Worm (Caenorhabditis elegans): ENCODE data around the gene C01B10.6.

C01B10.6 gene

ce11 chrIV:6622142-6622541, 17.8 kb upstream of the C01B10.6 start:
- TF ChIP-seq ceh-45 (GFP tag; IDR thresholded peaks at IDR 0.05): no peak

DNA sequence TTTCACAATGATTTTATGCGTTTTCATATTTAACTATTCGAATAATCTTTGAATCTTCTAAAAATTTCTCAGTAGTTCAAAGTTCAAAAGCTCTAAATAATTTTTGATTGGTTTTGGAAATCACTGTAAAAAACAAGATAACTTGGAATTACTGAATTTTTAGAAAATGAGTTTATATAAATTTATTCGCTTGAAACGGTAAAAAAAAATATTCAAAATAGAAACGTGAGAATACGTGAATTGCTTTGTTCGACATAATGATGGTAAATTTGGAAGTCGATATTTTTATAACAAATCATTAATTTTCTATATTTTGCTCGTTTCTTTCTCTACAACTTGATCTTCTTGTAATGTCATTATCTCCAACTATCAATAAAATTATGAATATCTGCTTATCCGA, 16.6 kb upstream of the C01B10.6 start, which contains the start of gene C01B10.44:
TSS of gene C01B10.44 (plus strand) at position 301 of the 400 bp plus-strand sequence.
- TF ChIP-seq dve-1 (tag; optimal IDR thresholded peaks at IDR 0.05): no peak
- TF ChIP-seq ceh-14 (tag; optimal IDR thresholded peaks at IDR 0.05): no peak
- no peak for TF ChIP-seq ceh-6 (GFP tag; optimal IDR thresholded peaks at IDR 0.05)
- TF ChIP-seq tbx-2 (tag; optimal IDR thresholded peaks at IDR 0.05): no peak
- no peak for TF ChIP-seq sox-4 (tag; optimal IDR thresholded peaks at IDR 0.05)

ce11 chrIV:6627798-6628197, 12.2 kb upstream of the C01B10.6 start, which contains the start of gene cest-5.2:
cest-5.2 (minus strand) TSS chrIV:6627925.
- no peak for TF ChIP-seq nhr-232 (tag; optimal IDR thresholded peaks at IDR 0.05)
- peak; percentile 73 for TF ChIP-seq elt-2 (tag; optimal IDR thresholded peaks at IDR 0.05)

- TF ChIP-seq rnt-1 (tag; optimal IDR thresholded peaks at IDR 0.05) (peak; percentile 52), eyg-1 (tag; optimal IDR thresholded peaks at IDR 0.05) (peak; percentile 17), hlh-8 (tag; optimal IDR thresholded peaks at IDR 0.05) (peak; percentile 68), ahr-1 (tag; optimal IDR thresholded peaks at IDR 0.05) (no peak), tbx-2 (tag; optimal IDR thresholded peaks at IDR 0.05) (peak; percentile 82), ceh-14 (tag; optimal IDR thresholded peaks at IDR 0.05) (peak; percentile 68), Y22D7AL.16 (tag; optimal IDR thresholded peaks at IDR 0.05) (no peak), fkh-6 (tag; optimal IDR thresholded peaks at IDR 0.05) (peak; percentile 49), C38D4.7 (GFP tag; optimal IDR thresholded peaks at IDR 0.05) (no peak), fax-1 (tag; optimal IDR thresholded peaks at IDR 0.05) (peak; percentile 45), ceh-45 (GFP tag; IDR thresholded peaks at IDR 0.05) (no peak), lim-6 (tag; optimal IDR thresholded peaks at IDR 0.05) (peak; percentile 33), ceh-19 (GFP tag; optimal IDR thresholded peaks at IDR 0.05) (no peak), ceh-24 (tag; optimal IDR thresholded peaks at IDR 0.05) (no peak), ztf-16 (tag; optimal IDR thresholded peaks at IDR 0.05) (no peak), nfya-1 (tag; optimal IDR thresholded peaks at IDR 0.05) (peak; percentile 5), dve-1 (tag; optimal IDR thresholded peaks at IDR 0.05) (no peak), sox-2 (GFP tag; IDR thresholded peaks at IDR 0.05) (no peak), ceh-18 (tag; optimal IDR thresholded peaks at IDR 0.05) (no peak), K09A11.1 (tag; optimal IDR thresholded peaks at IDR 0.05; ENCODE audit: insufficient read depth) (no peak), pha-2 (tag; optimal IDR thresholded peaks at IDR 0.05) (peak; percentile 6), pqm-1 (tag; optimal IDR thresholded peaks at IDR 0.05) (no peak), ceh-34 (tag; optimal IDR thresholded peaks at IDR 0.05) (peak; percentile 64), ceh-9 (tag; optimal IDR thresholded peaks at IDR 0.05) (no peak), C08G9.2 (tag; optimal IDR thresholded peaks at IDR 0.05) (peak; percentile 91), K02D7.2 (tag; optimal IDR thresholded peaks at IDR 0.05) (no peak), sdc-2 (tag; optimal IDR thresholded peaks at IDR 0.05) (peak; percentile 43), ttx-3 (tag; optimal IDR thresholded peaks at IDR 0.05) (no peak), tbx-7 (tag; optimal IDR thresholded peaks at IDR 0.05) (peak; percentile 84), npax-4 (tag; optimal IDR thresholded peaks at IDR 0.05) (no peak), madf-2 (tag; optimal IDR thresholded peaks at IDR 0.05) (no peak), ama-1 (optimal IDR thresholded peaks at IDR 0.05) (no peak), nhr-232 (tag; optimal IDR thresholded peaks at IDR 0.05) (no peak), ceh-6 (GFP tag; optimal IDR thresholded peaks at IDR 0.05) (peak; percentile 6), pag-3 (tag; optimal IDR thresholded peaks at IDR 0.05; ENCODE audit: borderline replicate concordance) (no peak), ceh-2 (tag; optimal IDR thresholded peaks at IDR 0.05) (peak; percentile 90), ets-4 (tag; optimal IDR thresholded peaks at IDR 0.05) (peak; percentile 90), hlh-13 (GFP tag; optimal IDR thresholded peaks at IDR 0.05) (no peak), elt-2 (tag; optimal IDR thresholded peaks at IDR 0.05) (peak; percentile 75), mec-3 (tag; optimal IDR thresholded peaks at IDR 0.05; ENCODE audit: borderline replicate concordance) (peak; percentile 60), F13H6.1 (tag; optimal IDR thresholded peaks at IDR 0.05) (peak; percentile 58), unc-42 (tag; optimal IDR thresholded peaks at IDR 0.05) (peak; percentile 56), ceh-31 (tag; optimal IDR thresholded peaks at IDR 0.05) (peak; percentile 95)
Observed at ce11 chrIV:6631704-6632272, 8.2 kb upstream of the C01B10.6 start, which contains the start of the genes cest-5.1 and C01B10.9. cest-5.1 (minus strand) TSS chrIV:6631754. C01B10.9 (plus strand) TSS chrIV:6632222.
